Worm (Caenorhabditis elegans) whole organism, young adult: ENCODE results near the gene lips-15.

ENCODE experiments used
- B0019.2 ChIP-seq: fragments of 200-800 bp; sonication (Bioruptor generic); conservative IDR thresholded peaks from 2 replicates; pipeline ENCODE4 v1.3.6; 2022; ENCODE audit warnings: missing genetic modification reagents, missing genetic modification characterization, missing compliant biosample characterization
- B0261.1 ChIP-seq: sonication (generic microtip); optimal IDR thresholded peaks from 2 replicates; lab custom pipeline; 2016; ENCODE audit warnings: mild to moderate bottlenecking, missing genetic modification characterization, moderate library complexity, missing compliant biosample characterization
- D2030.7 ChIP-seq: fragments of 200-800 bp; sonication (Bioruptor generic); IDR thresholded peaks from 2 replicates; pipeline ENCODE4 v1.3.6; 2022; ENCODE audit warnings: missing genetic modification reagents, missing genetic modification characterization, missing compliant biosample characterization
- K12H6.12 ChIP-seq: fragments of 200-800 bp; sonication (Bioruptor generic); optimal IDR thresholded peaks from 2 replicates; lab custom pipeline; 2018; ENCODE audit warnings: mild to moderate bottlenecking, missing genetic modification characterization, missing compliant biosample characterization
- T26A5.8 ChIP-seq: sonication (generic microtip); optimal IDR thresholded peaks from 2 replicates; lab custom pipeline; 2016; ENCODE audit warnings: missing genetic modification characterization, missing compliant biosample characterization
- Y53G8AR.9 ChIP-seq: fragments of 200-800 bp; sonication (Bioruptor generic); conservative IDR thresholded peaks from 2 replicates; pipeline ENCODE4 v1.3.6; 2022; ENCODE audit warnings: missing genetic modification reagents, missing genetic modification characterization, missing compliant biosample characterization
- Y56A3A.18 ChIP-seq: fragments of 200-800 bp; sonication (Bioruptor generic); IDR thresholded peaks from 2 replicates; pipeline ENCODE4 v1.3.6; 2022; ENCODE audit warnings: missing genetic modification reagents, missing genetic modification characterization, missing compliant biosample characterization
- akir-1 ChIP-seq: fragments of 200-800 bp; sonication (Bioruptor generic); optimal IDR thresholded peaks from 2 replicates; lab custom pipeline; 2018; ENCODE audit warnings: mild to moderate bottlenecking, missing genetic modification characterization, moderate library complexity, missing compliant biosample characterization
- aptf-2 ChIP-seq: fragments of 200-800 bp; sonication (Bioruptor generic); conservative IDR thresholded peaks from 2 replicates; pipeline ENCODE4 v1.3.6; 2022; ENCODE audit warnings: missing genetic modification reagents, missing genetic modification characterization, missing compliant biosample characterization
- athp-1 ChIP-seq: sonication (generic microtip); optimal IDR thresholded peaks from 2 replicates; lab custom pipeline; 2017; ENCODE audit warnings: mild to moderate bottlenecking, missing genetic modification characterization, missing compliant biosample characterization
- attf-6 ChIP-seq: fragments of 200-800 bp; sonication (Bioruptor generic); IDR thresholded peaks from 2 replicates; pipeline ENCODE4 v1.3.6; 2022; ENCODE audit warnings: missing genetic modification reagents, missing genetic modification characterization, missing compliant biosample characterization
- ccch-3 ChIP-seq: fragments of 200-800 bp; sonication (Bioruptor generic); optimal IDR thresholded peaks from 2 replicates; lab custom pipeline; 2018; ENCODE audit warnings: mild to moderate bottlenecking, missing genetic modification characterization, missing compliant biosample characterization
- ceh-27 ChIP-seq: fragments of 200-800 bp; sonication (Bioruptor generic); optimal IDR thresholded peaks from 2 replicates; lab custom pipeline; 2018; ENCODE audit warnings: mild to moderate bottlenecking, missing genetic modification characterization, moderate library complexity, missing compliant biosample characterization
- ceh-58 ChIP-seq: fragments of 200-800 bp; sonication (Bioruptor generic); IDR thresholded peaks from 2 replicates; pipeline ENCODE4 v1.3.6; 2022; ENCODE audit warnings: missing genetic modification characterization, missing compliant biosample characterization
- ceh-79 ChIP-seq: sonication (generic microtip); optimal IDR thresholded peaks from 2 replicates; lab custom pipeline; 2017; ENCODE audit warnings: mild to moderate bottlenecking, missing genetic modification characterization, missing compliant biosample characterization
- chd-7 ChIP-seq: sonication (generic microtip); optimal IDR thresholded peaks from 2 replicates; lab custom pipeline; 2016; ENCODE audit warnings: mild to moderate bottlenecking, missing genetic modification characterization, moderate library complexity, missing compliant biosample characterization
- egl-18 ChIP-seq: fragments of 200-800 bp; sonication (Bioruptor generic); IDR thresholded peaks from 2 replicates; pipeline ENCODE4 v1.3.6; 2022; ENCODE audit warnings: missing genetic modification reagents, missing genetic modification characterization, missing compliant biosample characterization
- hlh-12 ChIP-seq: sonication (generic microtip); optimal IDR thresholded peaks from 2 replicates; lab custom pipeline; 2016; ENCODE audit warnings: missing genetic modification characterization, missing compliant biosample characterization
- hrde-1 ChIP-seq: sonication (generic microtip); optimal IDR thresholded peaks from 2 replicates; lab custom pipeline; 2016; ENCODE audit warnings: missing genetic modification characterization, mild to moderate bottlenecking, missing compliant biosample characterization, moderate library complexity, missing genotype, missing genetic modification reagents, borderline replicate concordance
- lin-26 ChIP-seq: fragments of 200-800 bp; sonication (Bioruptor generic); IDR thresholded peaks from 2 replicates; pipeline ENCODE4 v1.3.6; 2022; ENCODE audit warnings: missing genetic modification reagents, missing genetic modification characterization, missing compliant biosample characterization
- lin-54 ChIP-seq: fragments of 200-800 bp; sonication (Bioruptor generic); optimal IDR thresholded peaks from 2 replicates; lab custom pipeline; 2018; ENCODE audit warnings: mild to moderate bottlenecking, missing genetic modification characterization, missing compliant biosample characterization
- madf-6 ChIP-seq: fragments of 200-800 bp; sonication (Bioruptor generic); IDR thresholded peaks from 2 replicates; pipeline ENCODE4 v1.3.6; 2022; ENCODE audit warnings: missing genetic modification reagents, missing genetic modification characterization, missing compliant biosample characterization
- mel-28 ChIP-seq: sonication (generic microtip); optimal IDR thresholded peaks from 2 replicates; lab custom pipeline; 2016; ENCODE audit warnings: borderline replicate concordance, mild to moderate bottlenecking, missing genetic modification characterization, missing compliant biosample characterization
- mes-4 ChIP-seq: sonication (generic microtip); optimal IDR thresholded peaks from 2 replicates; lab custom pipeline; 2016; ENCODE audit warnings: missing genotype, missing genetic modification characterization, missing compliant biosample characterization
- nhr-120 ChIP-seq: fragments of 200-800 bp; sonication (Bioruptor generic); IDR thresholded peaks from 2 replicates; pipeline ENCODE4 v1.3.6; 2022; ENCODE audit warnings: missing genetic modification characterization, missing compliant biosample characterization
- nhr-27 ChIP-seq: fragments of 200-800 bp; sonication (Bioruptor generic); optimal IDR thresholded peaks from 2 replicates; lab custom pipeline; 2018; ENCODE audit warnings: mild to moderate bottlenecking, missing genetic modification characterization, moderate library complexity, missing compliant biosample characterization
- nhr-80 ChIP-seq: sonication (generic microtip); optimal IDR thresholded peaks from 2 replicates; lab custom pipeline; 2016; ENCODE audit warnings: missing genetic modification characterization, missing compliant biosample characterization
- rcor-1 ChIP-seq: fragments of 200-800 bp; sonication (Bioruptor generic); IDR thresholded peaks from 2 replicates; pipeline ENCODE4 v1.3.6; 2022; ENCODE audit warnings: missing genetic modification reagents, missing genetic modification characterization, missing compliant biosample characterization
- rec-8 ChIP-seq, 2 experiments: sonication (generic microtip); optimal IDR thresholded peaks; 2 replicates each; lab custom pipeline; 2016; ENCODE audit warnings: mild to moderate bottlenecking in 2 of 2, missing genetic modification characterization in 2 of 2, missing genetic modification reagents in 2 of 2, missing genotype in 2 of 2, missing biosample characterization in 1 of 2, missing compliant biosample characterization in 1 of 2, moderate library complexity in 1 of 2
- repo-1 ChIP-seq: sonication (generic microtip); optimal IDR thresholded peaks from 2 replicates; lab custom pipeline; 2017; ENCODE audit warnings: mild to moderate bottlenecking, missing genetic modification characterization, missing compliant biosample characterization
- rpc-1 ChIP-seq, 2 experiments: fragments of 150-350 bp in 1 of 2; sonication (generic microtip) in 1 of 2; optimal IDR thresholded peaks; 2 replicates each; lab custom pipeline; 2014 to 2018; ENCODE audit warnings: missing biosample characterization in 1 of 2, missing genetic modification characterization in 1 of 2, missing genetic modification reagents in 1 of 2, missing genotype in 1 of 2
- snpc-3.4 ChIP-seq: sonication (generic microtip); optimal IDR thresholded peaks from 2 replicates; lab custom pipeline; 2017; ENCODE audit warnings: missing genetic modification characterization, mild to moderate bottlenecking, missing compliant biosample characterization, antibody characterized with exemption, moderate library complexity, missing genotype, missing genetic modification reagents
- tbx-9 ChIP-seq: sonication (generic microtip); optimal IDR thresholded peaks from 2 replicates; lab custom pipeline; 2016; ENCODE audit warnings: borderline replicate concordance, missing genetic modification characterization, inconsistent platforms, missing compliant biosample characterization
- zim-3 ChIP-seq: sonication (generic microtip); optimal IDR thresholded peaks from 2 replicates; lab custom pipeline; 2017; ENCODE audit warnings: mild to moderate bottlenecking, missing genetic modification characterization, moderate library complexity, missing compliant biosample characterization
- ztf-22 ChIP-seq: fragments of 200-800 bp; sonication (Bioruptor generic); optimal IDR thresholded peaks from 2 replicates; lab custom pipeline; 2018; ENCODE audit warnings: mild to moderate bottlenecking, missing genetic modification characterization, moderate library complexity, missing compliant biosample characterization
- ztf-25 ChIP-seq: fragments of 200-800 bp; sonication (Bioruptor generic); IDR thresholded peaks from 2 replicates; pipeline ENCODE4 v1.3.6; 2022; ENCODE audit warnings: missing genetic modification reagents, missing genetic modification characterization, missing compliant biosample characterization
- ztf-6 ChIP-seq: fragments of 200-800 bp; sonication (Bioruptor generic); IDR thresholded peaks from 2 replicates; pipeline ENCODE4 v1.3.6; 2022; ENCODE audit warnings: missing genetic modification reagents, missing genetic modification characterization, missing compliant biosample characterization

Gene lips-15

ce11 chrII:12565851-12566250 lies 38.3 kb upstream of the lips-15 start, which contains the start of gene F49C5.7:
Gene F49C5.7 (plus strand): TSS chrII:12566151.
- TF ChIP-seq zim-3 (tag; lab: Kevin White, UChicago) (no peak), ceh-79 (tag; lab: Kevin White, UChicago) (no peak), hlh-12 (tag; lab: Kevin White, UChicago) (no peak), attf-6 (no peak), B0261.1 (tag; lab: Kevin White, UChicago) (no peak), rec-8 (tag; optimal IDR thresholded peaks at IDR 0.05; lab: Kevin White, UChicago) (no peak), ccch-3 (GFP tag; lab: Kevin White, UChicago) (no peak)

- TF ChIP-seq Y53G8AR.9 (GFP tag; lab: Robert Waterston, UW) (no peak), ztf-6 (GFP tag; lab: Robert Waterston, UW) (no peak), ceh-27 (GFP tag; lab: Kevin White, UChicago) (no peak), zim-3 (tag; lab: Kevin White, UChicago) (no peak), T26A5.8 (tag; lab: Kevin White, UChicago) (no peak)
- TF ChIP-seq, all 124 proteins: peak for 0
These were observed 33.7 kb upstream of the lips-15 start, which contains the start of gene Y38E10A.1 for ce11 chrII:12570523-12570922. Gene Y38E10A.1 (minus strand): TSS chrII:12570623.

- TF ChIP-seq B0019.2 (GFP tag; lab: Robert Waterston, UW) (no peak), mes-4 (no peak), tbx-9 (tag; lab: Kevin White, UChicago) (no peak), nhr-27 (tag; lab: Kevin White, UChicago) (no peak), akir-1 (GFP tag; lab: Kevin White, UChicago) (no peak), athp-1 (tag; lab: Kevin White, UChicago) (no peak), egl-18 (GFP tag; lab: Robert Waterston, UW) (no peak)
These were observed 31.4 kb upstream of the lips-15 start, which contains the start of gene Y38E10A.35 for ce11 chrII:12572760-12573159. Gene Y38E10A.35 (minus strand): TSS chrII:12572860.

ce11 chrII:12573541-12573940 lies 30.6 kb upstream of the lips-15 start, which contains the start of gene Y38E10A.2:
Gene Y38E10A.2 (minus strand): TSS chrII:12573641.
- TF ChIP-seq K12H6.12 (tag; lab: Kevin White, UChicago) (no peak), ztf-25 (GFP tag; lab: Robert Waterston, UW) (no peak), aptf-2 (no peak), lin-26 (no peak), snpc-3.4 (tag; lab: Kevin White, UChicago) (no peak), nhr-27 (tag; lab: Kevin White, UChicago) (no peak), rpc-1 (optimal IDR thresholded peaks at IDR 0.05; lab: Kevin White, UChicago) (no peak), rpc-1 (tag; optimal IDR thresholded peaks at IDR 0.05; lab: Kevin White, UChicago) (no peak)

ce11 chrII:12574668-12575067 lies 29.5 kb upstream of the lips-15 start, which contains the start of gene Y38E10A.3:
Gene Y38E10A.3 (minus strand): TSS chrII:12574768.
- TF ChIP-seq chd-7 = no peak
- TF ChIP-seq tbx-9 (tag; lab: Kevin White, UChicago) = no peak
- no peak for TF ChIP-seq nhr-80 (tag; lab: Kevin White, UChicago)
- no peak for TF ChIP-seq lin-26
- TF ChIP-seq mel-28 (tag; lab: Kevin White, UChicago) = no peak
- no peak for TF ChIP-seq ztf-22
- no peak for TF ChIP-seq ceh-58
- TF ChIP-seq rcor-1 (GFP tag; lab: Robert Waterston, UW) = no peak
- TF ChIP-seq repo-1 = no peak
- TF ChIP-seq D2030.7 (GFP tag; lab: Robert Waterston, UW) = no peak
- no peak for TF ChIP-seq madf-6 (GFP tag; lab: Robert Waterston, UW)
- no peak for TF ChIP-seq nhr-120 (GFP tag; lab: Robert Waterston, UW)
- TF ChIP-seq hrde-1 (tag; lab: Kevin White, UChicago) = no peak
- TF ChIP-seq lin-54 (GFP tag; lab: Kevin White, UChicago) = no peak
- no peak for TF ChIP-seq Y56A3A.18 (GFP tag; lab: Robert Waterston, UW)
